Fruit fly (Drosophila melanogaster) whole organism, embryonic: ENCODE measurements around the gene prtp.

ENCODE experiments used
- Ada2b ChIP-seq: fragments of 200-800 bp; sonication (Bioruptor generic); IDR thresholded peaks from 2 replicates; pipeline ENCODE4 v1.3.6; 2022; ENCODE audit warnings: missing biosample characterization, missing genetic modification characterization
- CG10321 ChIP-seq: fragments of 200-800 bp; sonication (Bioruptor generic); IDR thresholded peaks from 2 replicates; pipeline ENCODE4 v1.3.6; 2022; ENCODE audit warnings: missing biosample characterization, missing genetic modification characterization
- CG11456 ChIP-seq: fragments of 200-800 bp; sonication (Bioruptor generic); IDR thresholded peaks from 3 replicates; pipeline ENCODE4 v1.3.6; 2022; ENCODE audit warnings: missing biosample characterization, missing genetic modification characterization
- CG11723 ChIP-seq: fragments of 200-800 bp; sonication (Bioruptor generic); optimal IDR thresholded peaks from 2 replicates; lab custom pipeline; 2017; ENCODE audit warnings: missing biosample characterization, mild to moderate bottlenecking, missing genetic modification characterization
- CG12104 ChIP-seq: fragments of 200-800 bp; sonication (Bioruptor generic); optimal IDR thresholded peaks from 3 replicates; lab custom pipeline; 2016; ENCODE audit warnings: missing biosample characterization, missing genetic modification characterization
- CG12155 ChIP-seq: fragments of 200-800 bp; sonication (Bioruptor generic); optimal IDR thresholded peaks from 3 replicates; lab custom pipeline; 2016; ENCODE audit warnings: missing biosample characterization, missing genetic modification characterization
- CG14860 ChIP-seq: fragments of 200-800 bp; sonication (Bioruptor generic); IDR thresholded peaks from 3 replicates; pipeline ENCODE4 v1.3.6; 2022; ENCODE audit warnings: missing biosample characterization, missing genetic modification characterization; ENCODE audit not compliant: partially characterized antibody
- CG1602 ChIP-seq: fragments of 200-800 bp; sonication (Bioruptor generic); optimal IDR thresholded peaks from 3 replicates; lab custom pipeline; 2016; ENCODE audit warnings: missing biosample characterization, missing genetic modification characterization
- CG18599 ChIP-seq: fragments of 200-800 bp; sonication (Bioruptor generic); optimal IDR thresholded peaks from 3 replicates; lab custom pipeline; 2017; ENCODE audit warnings: missing biosample characterization, missing genetic modification characterization, mild to moderate bottlenecking, moderate library complexity, missing genetic modification reagents
- CG30403 ChIP-seq: fragments of 200-800 bp; sonication (Bioruptor generic); optimal IDR thresholded peaks from 3 replicates; lab custom pipeline; 2016; ENCODE audit warnings: missing biosample characterization, missing genetic modification characterization
- CG33213 ChIP-seq: fragments of 200-800 bp; sonication (Bioruptor generic); optimal IDR thresholded peaks from 3 replicates; lab custom pipeline; 2016; ENCODE audit warnings: missing biosample characterization, missing genetic modification characterization
- CG3726 ChIP-seq: fragments of 200-800 bp; sonication (Bioruptor generic); IDR thresholded peaks from 3 replicates; pipeline ENCODE4, ENCODE4 v1.3.6; 2022; ENCODE audit warnings: missing biosample characterization, missing genetic modification characterization
- CG3847 ChIP-seq: fragments of 200-800 bp; sonication (Bioruptor generic); IDR thresholded peaks from 2 replicates; pipeline ENCODE4 v1.3.6; 2022; ENCODE audit warnings: missing biosample characterization, missing genetic modification characterization
- CG6175 ChIP-seq: fragments of 200-800 bp; sonication (Bioruptor generic); IDR thresholded peaks from 3 replicates; pipeline ENCODE4 v1.3.6; 2022; ENCODE audit warnings: missing biosample characterization, missing genetic modification characterization
- CG6272 ChIP-seq: fragments of 200-800 bp; sonication (Bioruptor generic); IDR thresholded peaks from 2 replicates; pipeline ENCODE4 v1.3.6; 2022; ENCODE audit warnings: missing biosample characterization, missing genetic modification characterization
- CG7556 ChIP-seq: fragments of 200-800 bp; sonication (Bioruptor generic); optimal IDR thresholded peaks from 2 replicates; lab custom pipeline; 2017; ENCODE audit warnings: missing biosample characterization, mild to moderate bottlenecking, missing genetic modification characterization
- CG8388 ChIP-seq: fragments of 200-800 bp; sonication (Bioruptor generic); optimal IDR thresholded peaks from 2 replicates; lab custom pipeline; 2019; ENCODE audit warnings: missing biosample characterization, mild to moderate bottlenecking, missing genetic modification characterization, moderate library complexity
- CG9609 ChIP-seq: fragments of 200-800 bp; sonication (Bioruptor generic); optimal IDR thresholded peaks from 3 replicates; lab custom pipeline; 2016; ENCODE audit warnings: missing biosample characterization, missing genetic modification characterization
- Camta ChIP-seq: fragments of 200-800 bp; sonication (Bioruptor generic); optimal IDR thresholded peaks from 2 replicates; lab custom pipeline; 2016; ENCODE audit warnings: missing biosample characterization, missing genetic modification characterization
- D ChIP-seq, 2 experiments: fragments of 200-800 bp in 1 of 2; fragments of >200 bp in 1 of 2; sonication (Bioruptor generic) in 1 of 2; optimal IDR thresholded peaks; 2 replicates in 1 of 2; 3 replicates in 1 of 2; lab custom pipeline; 2017; ENCODE audit warnings: mild to moderate bottlenecking in 1 of 2, missing biosample characterization in 1 of 2, missing genetic modification characterization in 1 of 2, missing genetic modification reagents in 1 of 2
- Doc2 ChIP-seq: fragments of 200-800 bp; sonication (Bioruptor generic); IDR thresholded peaks from 2 replicates; pipeline ENCODE4 v1.3.6; 2022; ENCODE audit warnings: missing biosample characterization, missing genetic modification characterization
- Hmx ChIP-seq: fragments of 200-800 bp; sonication (Bioruptor generic); optimal IDR thresholded peaks from 2 replicates; lab custom pipeline; 2016; ENCODE audit warnings: missing biosample characterization, missing genetic modification characterization
- Oli ChIP-seq: fragments of 200-800 bp; sonication (Bioruptor generic); optimal IDR thresholded peaks from 2 replicates; lab custom pipeline; 2018; ENCODE audit warnings: missing biosample characterization, mild to moderate bottlenecking, missing genetic modification characterization, moderate library complexity
- PHDP ChIP-seq: fragments of 200-800 bp; sonication (Bioruptor generic); optimal IDR thresholded peaks from 3 replicates; lab custom pipeline; 2018; ENCODE audit warnings: missing biosample characterization, mild to moderate bottlenecking, missing genetic modification characterization, moderate library complexity
- Ssrp ChIP-seq: fragments of 200-800 bp; sonication (Bioruptor generic); optimal IDR thresholded peaks from 2 replicates; lab custom pipeline; 2018; ENCODE audit warnings: missing biosample characterization, mild to moderate bottlenecking, missing genetic modification characterization, moderate library complexity
- Usf ChIP-seq: fragments of 200-800 bp; sonication (Bioruptor generic); optimal IDR thresholded peaks from 2 replicates; lab custom pipeline; 2017; ENCODE audit warnings: missing genotype, missing biosample characterization, missing genetic modification characterization
- Vsx1 ChIP-seq: fragments of 200-800 bp; sonication (Bioruptor generic); optimal IDR thresholded peaks from 2 replicates; lab custom pipeline; 2017; ENCODE audit warnings: missing biosample characterization, mild to moderate bottlenecking, missing genetic modification characterization, missing genetic modification reagents
- Xbp1 ChIP-seq: fragments of 200-800 bp; sonication (Bioruptor generic); optimal IDR thresholded peaks from 3 replicates; lab custom pipeline; 2016; ENCODE audit warnings: missing biosample characterization, mild to moderate bottlenecking, missing genetic modification characterization
- aop ChIP-seq: fragments of 200-800 bp; sonication (Bioruptor generic); IDR thresholded peaks from 2 replicates; pipeline ENCODE4 v1.3.6; 2022; ENCODE audit warnings: missing biosample characterization, missing genetic modification characterization
- bcd ChIP-seq: fragments of 200-800 bp; sonication (Bioruptor generic); optimal IDR thresholded peaks from 2 replicates; lab custom pipeline; 2017; ENCODE audit warnings: missing biosample characterization, mild to moderate bottlenecking, missing genetic modification characterization
- bigmax ChIP-seq: fragments of 200-800 bp; sonication (Bioruptor generic); optimal IDR thresholded peaks from 2 replicates; lab custom pipeline; 2018; ENCODE audit warnings: missing biosample characterization, mild to moderate bottlenecking, missing genetic modification characterization
- chm ChIP-seq: fragments of 200-800 bp; sonication (Bioruptor generic); IDR thresholded peaks from 2 replicates; pipeline ENCODE4 v1.3.6; 2022; ENCODE audit warnings: missing biosample characterization, missing genetic modification characterization
- chn ChIP-seq: fragments of 200-800 bp; sonication (Bioruptor generic); optimal IDR thresholded peaks from 2 replicates; lab custom pipeline; 2016; ENCODE audit warnings: missing biosample characterization, missing genetic modification characterization
- da ChIP-seq: fragments of 200-800 bp; sonication (Bioruptor generic); optimal IDR thresholded peaks from 2 replicates; lab custom pipeline; 2016; ENCODE audit warnings: missing biosample characterization, missing genetic modification characterization
- fd3F ChIP-seq: fragments of 200-800 bp; sonication (Bioruptor generic); optimal IDR thresholded peaks from 2 replicates; lab custom pipeline; 2018; ENCODE audit warnings: missing biosample characterization, mild to moderate bottlenecking, missing genetic modification characterization, moderate library complexity
- gem ChIP-seq: fragments of 200-800 bp; sonication (Bioruptor generic); optimal IDR thresholded peaks from 2 replicates; lab custom pipeline; 2019; ENCODE audit warnings: missing biosample characterization, mild to moderate bottlenecking, missing genetic modification characterization, moderate library complexity
- inv ChIP-seq: fragments of 200-800 bp; sonication (Bioruptor generic); IDR thresholded peaks from 2 replicates; pipeline ENCODE4 v1.3.6; 2022; ENCODE audit warnings: missing biosample characterization, missing genetic modification characterization; ENCODE audit not compliant: partially characterized antibody
- lov ChIP-seq, 2 experiments: fragments of 200-800 bp in 1 of 2; fragments of >200 bp in 1 of 2; sonication (Bioruptor generic) in 1 of 2; IDR thresholded peaks in 1 of 2; optimal IDR thresholded peaks in 1 of 2; 2 replicates in 1 of 2; 3 replicates in 1 of 2; pipeline versions ENCODE4 v1.3.6 to Lab custom; 2017 to 2022; ENCODE audit warnings: missing biosample characterization in 1 of 2, missing genetic modification characterization in 1 of 2
- nerfin-2 ChIP-seq: fragments of 200-800 bp; sonication (Bioruptor generic); IDR thresholded peaks from 2 replicates; pipeline ENCODE4 v1.3.6; 2022; ENCODE audit warnings: missing biosample characterization, missing genetic modification characterization; ENCODE audit not compliant: partially characterized antibody
- nmo ChIP-seq: fragments of 200-800 bp; sonication (Bioruptor generic); optimal IDR thresholded peaks from 2 replicates; lab custom pipeline; 2018; ENCODE audit warnings: missing biosample characterization, mild to moderate bottlenecking, missing genetic modification characterization, moderate library complexity
- oc ChIP-seq: fragments of 200-800 bp; sonication (Bioruptor generic); optimal IDR thresholded peaks from 2 replicates; lab custom pipeline; 2018; ENCODE audit warnings: missing biosample characterization, mild to moderate bottlenecking, missing genetic modification characterization, moderate library complexity
- pnt ChIP-seq: fragments of 200-800 bp; sonication (Bioruptor generic); optimal IDR thresholded peaks from 3 replicates; lab custom pipeline; 2016; ENCODE audit warnings: missing biosample characterization, missing genetic modification characterization
- row ChIP-seq: fragments of 200-800 bp; sonication (Bioruptor generic); IDR thresholded peaks from 3 replicates; pipeline ENCODE4 v1.3.6; 2022; ENCODE audit warnings: missing biosample characterization, missing genetic modification characterization
- sens-2 ChIP-seq: fragments of 200-800 bp; sonication (Bioruptor generic); IDR thresholded peaks from 2 replicates; pipeline ENCODE4 v1.3.6; 2022; ENCODE audit warnings: missing biosample characterization, missing genetic modification characterization
- stc ChIP-seq: fragments of 200-800 bp; sonication (Bioruptor generic); IDR thresholded peaks from 2 replicates; pipeline ENCODE4 v1.3.6; 2022; ENCODE audit warnings: missing biosample characterization, missing genetic modification characterization
- tll ChIP-seq, 2 experiments: fragments of 200-800 bp in 1 of 2; fragments of >200 bp in 1 of 2; sonication (Bioruptor generic) in 1 of 2; optimal IDR thresholded peaks; 2 replicates each; lab custom pipeline; 2017 to 2019; ENCODE audit warnings: missing biosample characterization in 2 of 2, missing genetic modification characterization in 2 of 2, mild to moderate bottlenecking in 1 of 2, moderate library complexity in 1 of 2
- ttk ChIP-seq: fragments of 200-800 bp; sonication (Bioruptor generic); IDR thresholded peaks from 2 replicates; pipeline ENCODE4 v2.1.2; 2022; ENCODE audit warnings: missing biosample characterization, missing genetic modification characterization

prtp gene

DNA sequence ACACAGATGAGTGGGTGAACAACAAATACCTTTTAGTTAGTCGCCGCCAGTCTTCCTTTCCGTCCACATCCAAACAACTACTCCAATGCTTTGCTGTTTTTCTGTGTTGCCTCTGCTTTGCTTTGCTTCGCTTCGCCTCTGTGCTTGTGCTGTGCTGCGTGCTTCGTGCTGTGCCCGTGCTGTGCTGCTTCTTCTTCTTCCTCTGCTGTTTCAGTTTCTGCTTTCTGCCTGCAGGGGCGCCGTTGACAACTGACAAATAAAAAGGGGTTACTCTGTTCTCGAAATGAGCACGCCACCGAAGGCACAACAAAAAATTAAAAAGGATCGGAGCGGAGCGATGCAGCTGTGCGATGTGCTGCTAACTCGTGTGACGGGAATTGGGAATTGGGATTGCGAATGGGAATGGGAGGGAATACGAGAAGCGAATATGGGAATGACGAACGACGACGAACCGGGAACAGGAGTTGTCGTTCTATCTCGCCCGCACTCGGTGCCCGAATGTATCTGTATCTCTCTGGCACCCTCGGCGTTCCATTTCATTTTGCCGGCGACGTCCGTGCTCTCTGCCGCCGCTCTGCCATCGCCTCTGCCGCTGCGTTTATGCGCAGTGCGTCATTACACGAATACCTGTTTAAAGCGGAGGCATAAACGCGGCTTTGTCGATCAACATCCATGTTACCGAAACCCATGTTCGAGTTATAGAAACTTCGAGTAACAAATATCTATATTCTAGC is 1.9 kb upstream of the prtp start (continued):
- peak; percentile 11 for TF ChIP-seq CG33213 (GFP tag; lab: Kevin White, UChicago)
- peak; percentile 53 for TF ChIP-seq oc (tag; lab: Kevin White, UChicago)
- TF ChIP-seq CG6175 (GFP tag; lab: Robert Waterston, UW), result peak; percentile 88
- TF ChIP-seq CG30403 (GFP tag; lab: Kevin White, UChicago), result peak; percentile 46
- TF ChIP-seq aop, result 0 out of 2 replicates have a peak, but pooled peaks have one; percentile 2
- TF ChIP-seq Ada2b (GFP tag; lab: Robert Waterston, UW), result 0 out of 2 replicates have a peak, but pooled peaks have one; percentile 51
- peak; percentile 2 for TF ChIP-seq Usf
- peak; percentile 9 for TF ChIP-seq Camta
- TF ChIP-seq PHDP (tag; lab: Kevin White, UChicago), result peak; percentile 68
- peak; percentile 55 for TF ChIP-seq CG10321 (GFP tag; lab: Robert Waterston, UW)
- peak; percentile 46 for TF ChIP-seq fd3F (GFP tag; lab: Kevin White, UChicago)
- no peak for TF ChIP-seq nerfin-2 (GFP tag; lab: Robert Waterston, UW)
- peak; percentile 59; the same call in 1 of the 3 replicates for TF ChIP-seq CG3726 (GFP tag; lab: Robert Waterston, UW)
- peak; percentile 61 for TF ChIP-seq nmo (GFP tag; lab: Kevin White, UChicago)
- TF ChIP-seq CG11723 (GFP tag; lab: Kevin White, UChicago), result peak; percentile 9
- peak; percentile 87 for TF ChIP-seq CG11456 (GFP tag; lab: Robert Waterston, UW)
- TF ChIP-seq D (optimal IDR thresholded peaks at IDR 0.05; lab: Kevin White, UChicago), result peak; percentile 29
- peak; percentile 0 for TF ChIP-seq D (GFP tag; optimal IDR thresholded peaks at IDR 0.05; lab: Kevin White, UChicago)
- no peak for TF ChIP-seq bigmax (GFP tag; lab: Kevin White, UChicago)
- no peak for TF ChIP-seq inv (GFP tag; lab: Robert Waterston, UW)
- TF ChIP-seq CG12104 (GFP tag; lab: Kevin White, UChicago), result no peak
- no peak for TF ChIP-seq sens-2 (GFP tag; lab: Robert Waterston, UW)
- no peak for TF ChIP-seq CG12155
- TF ChIP-seq CG1602 (GFP tag; lab: Kevin White, UChicago), result no peak
- peak; percentile 73; the same call in 1 of the 2 replicates for TF ChIP-seq stc (GFP tag; lab: Robert Waterston, UW)
- peak; percentile 42; the same call in 1 of the 2 replicates for TF ChIP-seq chm (GFP tag; lab: Robert Waterston, UW)
- peak; percentile 71 for TF ChIP-seq gem
- peak; percentile 68 for TF ChIP-seq CG3847 (GFP tag; lab: Robert Waterston, UW)
- no peak for TF ChIP-seq CG14860
- peak; percentile 66 for TF ChIP-seq CG7556 (GFP tag; lab: Kevin White, UChicago)
- TF ChIP-seq Xbp1 (GFP tag; lab: Kevin White, UChicago), result peak; percentile 58
- TF ChIP-seq CG18599, result peak; percentile 77
- peak; percentile 62 for TF ChIP-seq CG6272 (GFP tag; lab: Robert Waterston, UW)
- no peak for TF ChIP-seq tll (GFP tag; optimal IDR thresholded peaks at IDR 0.05; lab: Kevin White, UChicago)
- TF ChIP-seq CG9609 (GFP tag; lab: Kevin White, UChicago), result peak; percentile 59
- no peak for TF ChIP-seq Hmx
- peak; percentile 82 for TF ChIP-seq row (GFP tag; lab: Robert Waterston, UW)
- TF ChIP-seq Oli, result peak; percentile 71
- TF ChIP-seq lov (optimal IDR thresholded peaks at IDR 0.05; lab: Kevin White, UChicago), result no peak
- TF ChIP-seq lov (GFP tag; IDR thresholded peaks at IDR 0.05; lab: Robert Waterston, UW), result peak; percentile 60; the same call in 2 of the 3 replicates
- peak; percentile 25 for TF ChIP-seq chn (GFP tag; lab: Kevin White, UChicago)
- peak; percentile 78 for TF ChIP-seq bcd (GFP tag; lab: Kevin White, UChicago)
- TF ChIP-seq Vsx1 (GFP tag; lab: Kevin White, UChicago), result peak; percentile 23
- TF ChIP-seq ttk (GFP tag; lab: Robert Waterston, UW), result peak; percentile 47; the same call in 1 of the 2 replicates
- TF ChIP-seq CG8388 (GFP tag; lab: Kevin White, UChicago), result peak; percentile 34
- peak; percentile 85 for TF ChIP-seq da
- peak; percentile 36 for TF ChIP-seq Ssrp (tag; lab: Kevin White, UChicago)
- peak; percentile 10 for TF ChIP-seq pnt (GFP tag; lab: Kevin White, UChicago)
- TF ChIP-seq Doc2 (GFP tag; lab: Robert Waterston, UW), result no peak
